Worm (Caenorhabditis elegans) whole organism, young adult: ENCODE results near the gene F11C7.7.
"Not testable (repeated sequence)": the region's sequence is repeated elsewhere in the genome, so short reads cannot be mapped to it uniquely, and the experiment has no call there.

ENCODE experiments used
- B0019.2 ChIP-seq: fragments of 200-800 bp; sonication (Bioruptor generic); conservative IDR thresholded peaks from 2 replicates; pipeline ENCODE4 v1.3.6; 2022; ENCODE audit warnings: missing genetic modification reagents, missing genetic modification characterization, missing compliant biosample characterization
- F22D6.2 ChIP-seq: sonication (generic microtip); optimal IDR thresholded peaks from 2 replicates; lab custom pipeline; 2016; ENCODE audit warnings: mild to moderate bottlenecking, missing genetic modification characterization, missing compliant biosample characterization
- F33H1.4 ChIP-seq: fragments of 200-800 bp; sonication (Bioruptor generic); IDR thresholded peaks from 2 replicates; pipeline ENCODE4 v1.3.6; 2022; ENCODE audit warnings: missing genetic modification reagents, missing genetic modification characterization, missing compliant biosample characterization
- F39B2.1 ChIP-seq: fragments of 200-800 bp; sonication (Bioruptor generic); IDR thresholded peaks from 2 replicates; pipeline ENCODE4 v1.3.6; 2022; ENCODE audit warnings: missing genetic modification reagents, missing genetic modification characterization, missing compliant biosample characterization
- F57A8.1 ChIP-seq: fragments of 200-800 bp; sonication (Bioruptor generic); optimal IDR thresholded peaks from 2 replicates; lab custom pipeline; 2018; ENCODE audit warnings: mild to moderate bottlenecking, missing genetic modification characterization, moderate library complexity, missing compliant biosample characterization
- K12H6.12 ChIP-seq: fragments of 200-800 bp; sonication (Bioruptor generic); optimal IDR thresholded peaks from 2 replicates; lab custom pipeline; 2018; ENCODE audit warnings: mild to moderate bottlenecking, missing genetic modification characterization, missing compliant biosample characterization
- Y53F4B.3 ChIP-seq: fragments of 200-800 bp; sonication (Bioruptor generic); IDR thresholded peaks from 2 replicates; pipeline ENCODE4 v1.3.6; 2022; ENCODE audit warnings: missing genetic modification reagents, missing genetic modification characterization, missing compliant biosample characterization
- Y56A3A.18 ChIP-seq: fragments of 200-800 bp; sonication (Bioruptor generic); IDR thresholded peaks from 2 replicates; pipeline ENCODE4 v1.3.6; 2022; ENCODE audit warnings: missing genetic modification reagents, missing genetic modification characterization, missing compliant biosample characterization
- akir-1 ChIP-seq: fragments of 200-800 bp; sonication (Bioruptor generic); optimal IDR thresholded peaks from 2 replicates; lab custom pipeline; 2018; ENCODE audit warnings: mild to moderate bottlenecking, missing genetic modification characterization, moderate library complexity, missing compliant biosample characterization
- aptf-2 ChIP-seq: fragments of 200-800 bp; sonication (Bioruptor generic); conservative IDR thresholded peaks from 2 replicates; pipeline ENCODE4 v1.3.6; 2022; ENCODE audit warnings: missing genetic modification reagents, missing genetic modification characterization, missing compliant biosample characterization
- bed-2 ChIP-seq: fragments of 200-800 bp; sonication (Bioruptor generic); IDR thresholded peaks from 2 replicates; pipeline ENCODE4 v1.3.6; 2022; ENCODE audit warnings: missing genetic modification reagents, missing genetic modification characterization, missing compliant biosample characterization
- ccch-3 ChIP-seq: fragments of 200-800 bp; sonication (Bioruptor generic); optimal IDR thresholded peaks from 2 replicates; lab custom pipeline; 2018; ENCODE audit warnings: mild to moderate bottlenecking, missing genetic modification characterization, missing compliant biosample characterization
- cebp-1 ChIP-seq, 2 experiments: fragments of 200-800 bp in 1 of 2; sonication (Bioruptor generic) in 1 of 2; sonication (generic microtip) in 1 of 2; IDR thresholded peaks in 1 of 2; optimal IDR thresholded peaks in 1 of 2; 2 replicates each; pipeline versions ENCODE4 v1.3.6 to Lab custom; 2017 to 2022; ENCODE audit warnings: missing compliant biosample characterization in 2 of 2, missing genetic modification characterization in 2 of 2, mild to moderate bottlenecking in 1 of 2, missing genetic modification reagents in 1 of 2, moderate library complexity in 1 of 2
- cebp-2 ChIP-seq: fragments of 200-800 bp; sonication (Bioruptor generic); IDR thresholded peaks from 2 replicates; pipeline ENCODE4 v1.3.6; 2022; ENCODE audit warnings: missing genetic modification characterization, missing compliant biosample characterization
- efl-1 ChIP-seq: fragments of 150-350 bp; optimal IDR thresholded peaks from 2 replicates; lab custom pipeline; 2014; ENCODE audit warnings: missing biosample characterization, missing genetic modification reagents, missing genetic modification characterization
- egl-18 ChIP-seq: fragments of 200-800 bp; sonication (Bioruptor generic); IDR thresholded peaks from 2 replicates; pipeline ENCODE4 v1.3.6; 2022; ENCODE audit warnings: missing genetic modification reagents, missing genetic modification characterization, missing compliant biosample characterization
- egl-44 ChIP-seq: fragments of 200-800 bp; sonication (Bioruptor generic); IDR thresholded peaks from 2 replicates; pipeline ENCODE4 v1.3.6; 2022; ENCODE audit warnings: missing genetic modification reagents, missing genetic modification characterization, missing compliant biosample characterization
- egrh-3 ChIP-seq: fragments of 200-800 bp; sonication (Bioruptor generic); IDR thresholded peaks from 2 replicates; pipeline ENCODE4 v1.3.6; 2022; ENCODE audit warnings: missing genetic modification reagents, missing genetic modification characterization, missing compliant biosample characterization
- ekl-4 ChIP-seq: fragments of 200-800 bp; sonication (Bioruptor generic); IDR thresholded peaks from 2 replicates; pipeline ENCODE4 v1.3.6; 2022; ENCODE audit warnings: missing genetic modification reagents, missing genetic modification characterization, missing compliant biosample characterization
- fkh-3 ChIP-seq: sonication (generic microtip); optimal IDR thresholded peaks from 2 replicates; lab custom pipeline; 2016; ENCODE audit warnings: mild to moderate bottlenecking, missing genetic modification characterization, missing compliant biosample characterization
- hlh-12 ChIP-seq: sonication (generic microtip); optimal IDR thresholded peaks from 2 replicates; lab custom pipeline; 2016; ENCODE audit warnings: missing genetic modification characterization, missing compliant biosample characterization
- hmg-1.2 ChIP-seq: fragments of 200-800 bp; sonication (Bioruptor generic); IDR thresholded peaks from 2 replicates; pipeline ENCODE4 v1.3.6; 2022; ENCODE audit warnings: missing genetic modification reagents, missing genetic modification characterization, missing compliant biosample characterization
- lin-26 ChIP-seq: fragments of 200-800 bp; sonication (Bioruptor generic); IDR thresholded peaks from 2 replicates; pipeline ENCODE4 v1.3.6; 2022; ENCODE audit warnings: missing genetic modification reagents, missing genetic modification characterization, missing compliant biosample characterization
- lin-40 ChIP-seq: sonication (generic microtip); optimal IDR thresholded peaks from 2 replicates; lab custom pipeline; 2016; ENCODE audit warnings: missing genetic modification characterization, mild to moderate bottlenecking, missing compliant biosample characterization, missing genotype, missing genetic modification reagents
- lin-54 ChIP-seq: fragments of 200-800 bp; sonication (Bioruptor generic); optimal IDR thresholded peaks from 2 replicates; lab custom pipeline; 2018; ENCODE audit warnings: mild to moderate bottlenecking, missing genetic modification characterization, missing compliant biosample characterization
- lir-1 ChIP-seq: fragments of 200-800 bp; sonication (Bioruptor generic); conservative IDR thresholded peaks from 2 replicates; pipeline ENCODE4 v1.3.6; 2022; ENCODE audit warnings: missing genetic modification reagents, missing genetic modification characterization, missing compliant biosample characterization
- lsl-1 ChIP-seq: fragments of 200-800 bp; sonication (Bioruptor generic); optimal IDR thresholded peaks from 2 replicates; lab custom pipeline; 2018; ENCODE audit warnings: mild to moderate bottlenecking, missing genetic modification characterization, moderate library complexity, missing compliant biosample characterization
- lsy-27 ChIP-seq: sonication (generic microtip); optimal IDR thresholded peaks from 2 replicates; lab custom pipeline; 2017; ENCODE audit warnings: missing genetic modification characterization, mild to moderate bottlenecking, missing compliant biosample characterization, antibody characterized with exemption, missing genotype, borderline replicate concordance; ENCODE audit not compliant: insufficient read depth
- madf-10 ChIP-seq: sonication (generic microtip); optimal IDR thresholded peaks from 2 replicates; lab custom pipeline; 2016; ENCODE audit warnings: mild to moderate bottlenecking, missing genetic modification characterization, missing compliant biosample characterization
- madf-3 ChIP-seq: fragments of 200-800 bp; sonication (Bioruptor generic); IDR thresholded peaks from 2 replicates; pipeline ENCODE4 v1.3.6; 2022; ENCODE audit warnings: missing genetic modification reagents, missing genetic modification characterization, missing compliant biosample characterization
- madf-6 ChIP-seq: fragments of 200-800 bp; sonication (Bioruptor generic); IDR thresholded peaks from 2 replicates; pipeline ENCODE4 v1.3.6; 2022; ENCODE audit warnings: missing genetic modification reagents, missing genetic modification characterization, missing compliant biosample characterization
- mxl-1 ChIP-seq: sonication (generic microtip); optimal IDR thresholded peaks from 2 replicates; lab custom pipeline; 2016; ENCODE audit warnings: missing genetic modification characterization, missing compliant biosample characterization
- nfyb-1 ChIP-seq: fragments of 200-800 bp; sonication (Bioruptor generic); IDR thresholded peaks from 2 replicates; pipeline ENCODE4 v1.3.6; 2022; ENCODE audit warnings: missing genetic modification reagents, missing genetic modification characterization, missing compliant biosample characterization
- nhr-80 ChIP-seq: sonication (generic microtip); optimal IDR thresholded peaks from 2 replicates; lab custom pipeline; 2016; ENCODE audit warnings: missing genetic modification characterization, missing compliant biosample characterization
- sea-2 ChIP-seq: fragments of 200-800 bp; sonication (Bioruptor generic); IDR thresholded peaks from 2 replicates; pipeline ENCODE4 v1.3.6; 2022; ENCODE audit warnings: missing genetic modification characterization, missing compliant biosample characterization
- snpc-1.3 ChIP-seq: sonication (generic microtip); optimal IDR thresholded peaks from 2 replicates; lab custom pipeline; 2017; ENCODE audit warnings: missing genetic modification characterization, mild to moderate bottlenecking, missing compliant biosample characterization, antibody characterized with exemption, moderate library complexity, missing genotype, missing genetic modification reagents; ENCODE audit not compliant: insufficient read depth
- snpc-3.4 ChIP-seq: sonication (generic microtip); optimal IDR thresholded peaks from 2 replicates; lab custom pipeline; 2017; ENCODE audit warnings: missing genetic modification characterization, mild to moderate bottlenecking, missing compliant biosample characterization, antibody characterized with exemption, moderate library complexity, missing genotype, missing genetic modification reagents
- snpc-4 ChIP-seq, 5 experiments: fragments of 150-350 bp in 1 of 5; sonication (generic microtip) in 4 of 5; optimal IDR thresholded peaks; 2 replicates each; lab custom pipeline; 2014 to 2018; ENCODE audit warnings: missing genetic modification characterization in 5 of 5, missing biosample characterization in 3 of 5, antibody characterized with exemption in 2 of 5, mild to moderate bottlenecking in 2 of 5, missing compliant biosample characterization in 2 of 5, missing genotype in 2 of 5, moderate library complexity in 2 of 5, missing genetic modification reagents in 1 of 5
- tbp1 ChIP-seq: fragments of 200-800 bp; sonication (Bioruptor generic); optimal IDR thresholded peaks from 2 replicates; lab custom pipeline; 2018; ENCODE audit warnings: mild to moderate bottlenecking, missing genetic modification characterization, missing compliant biosample characterization
- tlf-1 ChIP-seq: fragments of 200-800 bp; sonication (Bioruptor generic); optimal IDR thresholded peaks from 2 replicates; lab custom pipeline; 2018; ENCODE audit warnings: mild to moderate bottlenecking, missing genetic modification characterization, missing compliant biosample characterization
- unc-130 ChIP-seq: sonication (generic microtip); optimal IDR thresholded peaks from 2 replicates; lab custom pipeline; 2016; ENCODE audit warnings: missing genetic modification reagents, missing genetic modification characterization, missing compliant biosample characterization
- zfh-2 ChIP-seq: fragments of 200-800 bp; sonication (Bioruptor generic); conservative IDR thresholded peaks from 2 replicates; pipeline ENCODE4 v1.3.6; 2022; ENCODE audit warnings: missing genetic modification reagents, missing genetic modification characterization, missing compliant biosample characterization
- ztf-18 ChIP-seq: sonication (generic microtip); optimal IDR thresholded peaks from 2 replicates; lab custom pipeline; 2016; ENCODE audit warnings: missing genotype, mild to moderate bottlenecking, missing genetic modification characterization, missing compliant biosample characterization
- ztf-22 ChIP-seq: fragments of 200-800 bp; sonication (Bioruptor generic); optimal IDR thresholded peaks from 2 replicates; lab custom pipeline; 2018; ENCODE audit warnings: mild to moderate bottlenecking, missing genetic modification characterization, moderate library complexity, missing compliant biosample characterization
- ztf-25 ChIP-seq: fragments of 200-800 bp; sonication (Bioruptor generic); IDR thresholded peaks from 2 replicates; pipeline ENCODE4 v1.3.6; 2022; ENCODE audit warnings: missing genetic modification reagents, missing genetic modification characterization, missing compliant biosample characterization

Gene F11C7.7

ce11 chrX:17434234-17434633 lies 35.8 kb downstream of the F11C7.7 start, which contains the start of gene fubl-3:
Gene fubl-3 (plus strand): TSS chrX:17434445.
- TF ChIP-seq hlh-12 (tag; lab: Kevin White, UChicago): no peak
- TF ChIP-seq madf-10: peak; percentile 57
- no peak for TF ChIP-seq snpc-3.4 (tag; lab: Kevin White, UChicago)
- TF ChIP-seq egl-44 (GFP tag; lab: Robert Waterston, UW): no peak
- no peak for TF ChIP-seq ztf-22 (GFP tag; lab: Kevin White, UChicago)
- peak; percentile 33; the same call in 1 of the 2 replicates for TF ChIP-seq hmg-1.2 (GFP tag; lab: Robert Waterston, UW)
- TF ChIP-seq Y53F4B.3: no peak
- TF ChIP-seq efl-1: no peak
- no peak for TF ChIP-seq zfh-2
- no peak for TF ChIP-seq F22D6.2 (tag; lab: Kevin White, UChicago)
- TF ChIP-seq K12H6.12 (tag; lab: Kevin White, UChicago): no peak
- TF ChIP-seq F39B2.1 (GFP tag; lab: Robert Waterston, UW): no peak
- peak; percentile 17 for TF ChIP-seq snpc-4 (GFP tag; optimal IDR thresholded peaks at IDR 0.05; lab: Kevin White, UChicago)
- peak in 2 of 4 experiments; percentile 66 to 77 for TF ChIP-seq snpc-4 (tag; optimal IDR thresholded peaks at IDR 0.05; lab: Kevin White, UChicago)
- TF ChIP-seq lin-26 (GFP tag; lab: Robert Waterston, UW): no peak
- TF ChIP-seq nhr-80 (tag; lab: Kevin White, UChicago): peak; percentile 13
- TF ChIP-seq aptf-2: no peak
- TF ChIP-seq lsl-1: no peak
- peak; percentile 31; the same call in 1 of the 2 replicates for TF ChIP-seq F33H1.4
- TF ChIP-seq fkh-3 (tag; lab: Kevin White, UChicago): no peak
- no peak for TF ChIP-seq egl-18
- no peak for TF ChIP-seq lin-54 (GFP tag; lab: Kevin White, UChicago)
- no peak for TF ChIP-seq egrh-3 (GFP tag; lab: Robert Waterston, UW)
- no peak for TF ChIP-seq lsy-27 (tag; lab: Kevin White, UChicago)

ce11 chrX:17438386-17438785 lies 40.0 kb downstream of the F11C7.7 start, which contains the start of gene C36E6.8:
Gene C36E6.8 (plus strand): TSS chrX:17438686.
- TF ChIP-seq nfyb-1 (GFP tag; lab: Robert Waterston, UW) (no peak), nhr-80 (tag; lab: Kevin White, UChicago) (no peak), F57A8.1 (GFP tag; lab: Kevin White, UChicago) (no peak), ccch-3 (GFP tag; lab: Kevin White, UChicago) (no peak), tlf-1 (no peak), bed-2 (no peak), madf-10 (no peak), aptf-2 (no peak), ztf-22 (GFP tag; lab: Kevin White, UChicago) (no peak), lin-40 (no peak), ztf-18 (no peak), lir-1 (GFP tag; lab: Robert Waterston, UW) (no peak), tbp1 (no peak), akir-1 (no peak), snpc-1.3 (no peak), unc-130 (GFP tag; lab: Kevin White, UChicago) (no peak), F33H1.4 (no peak), mxl-1 (tag; lab: Kevin White, UChicago) (no peak)
- TF ChIP-seq, all 124 proteins: peak for 0

ce11 chrX:17442539-17442938 lies 44.1 kb downstream of the F11C7.7 start:
- peak; percentile 57; the same call in 1 of the 2 replicates for TF ChIP-seq cebp-1 (GFP tag; IDR thresholded peaks at IDR 0.05; lab: Robert Waterston, UW)
- TF ChIP-seq cebp-1 (tag; optimal IDR thresholded peaks at IDR 0.05; lab: Kevin White, UChicago): not testable (repeated sequence)
- peak; percentile 88; the same call in 1 of the 2 replicates for TF ChIP-seq egl-18
- TF ChIP-seq nfyb-1 (GFP tag; lab: Robert Waterston, UW): peak; percentile 76
- peak; percentile 99 for TF ChIP-seq cebp-2
- TF ChIP-seq ztf-25 (GFP tag; lab: Robert Waterston, UW): peak; percentile 81; the same call in 1 of the 2 replicates
- TF ChIP-seq ekl-4 (GFP tag; lab: Robert Waterston, UW): peak; percentile 67; the same call in 1 of the 2 replicates
- TF ChIP-seq sea-2: peak; percentile 85
- TF ChIP-seq B0019.2 (GFP tag; lab: Robert Waterston, UW): peak; percentile 48
- peak; percentile 86; the same call in 1 of the 2 replicates for TF ChIP-seq Y56A3A.18
- peak; percentile 79; the same call in 1 of the 2 replicates for TF ChIP-seq egrh-3 (GFP tag; lab: Robert Waterston, UW)
- peak; percentile 74; the same call in 1 of the 2 replicates for TF ChIP-seq madf-3 (GFP tag; lab: Robert Waterston, UW)
- TF ChIP-seq madf-6: 0 out of 2 replicates have a peak, but pooled peaks have one; percentile 28
